Fruit fly (Drosophila melanogaster) whole organism, prepupa: Measurements from ENCODE around the gene CG14174.
A peak's percentile ranks its signal among the peaks of the same experiment; 100 is the strongest.

ENCODE experiments used
- CG11294 ChIP-seq: fragments of 200-800 bp; sonication (Bioruptor generic); IDR thresholded peaks from 2 replicates; pipeline ENCODE4 v1.3.6; 2022; ENCODE audit warnings: missing biosample characterization, missing genetic modification characterization
- CG11902 ChIP-seq: fragments of 200-800 bp; sonication (Bioruptor generic); optimal IDR thresholded peaks from 3 replicates; lab custom pipeline; 2016; ENCODE audit warnings: missing biosample characterization, missing genetic modification characterization
- CG16779 ChIP-seq: fragments of 200-800 bp; sonication (Bioruptor generic); optimal IDR thresholded peaks from 3 replicates; lab custom pipeline; 2017; ENCODE audit warnings: missing biosample characterization, mild to moderate bottlenecking, missing genetic modification characterization
- CG31627 ChIP-seq: fragments of 200-800 bp; sonication (Bioruptor generic); optimal IDR thresholded peaks from 3 replicates; lab custom pipeline; 2016; ENCODE audit warnings: missing biosample characterization, missing genetic modification characterization
- CG32006 ChIP-seq: fragments of 200-800 bp; sonication (Bioruptor generic); optimal IDR thresholded peaks from 3 replicates; lab custom pipeline; 2017; ENCODE audit warnings: missing biosample characterization, mild to moderate bottlenecking, missing genetic modification characterization
- CG34406 ChIP-seq: fragments of 200-800 bp; sonication (Bioruptor generic); optimal IDR thresholded peaks from 3 replicates; lab custom pipeline; 2016; ENCODE audit warnings: missing biosample characterization, missing genetic modification characterization
- CG3919 ChIP-seq: fragments of 200-800 bp; sonication (Bioruptor generic); optimal IDR thresholded peaks from 3 replicates; lab custom pipeline; 2016; ENCODE audit warnings: missing biosample characterization, missing genetic modification characterization
- CG6163 ChIP-seq: fragments of 200-800 bp; sonication (Bioruptor generic); IDR thresholded peaks from 3 replicates; pipeline ENCODE4 v1.3.6; 2022; ENCODE audit warnings: missing biosample characterization, missing genetic modification characterization
- CG6276 ChIP-seq: fragments of 200-800 bp; sonication (Bioruptor generic); optimal IDR thresholded peaks from 2 replicates; lab custom pipeline; 2017; ENCODE audit warnings: missing biosample characterization, mild to moderate bottlenecking, missing genetic modification characterization
- CG6808 ChIP-seq: fragments of 200-800 bp; sonication (Bioruptor generic); optimal IDR thresholded peaks from 3 replicates; lab custom pipeline; 2017; ENCODE audit warnings: missing biosample characterization, missing genetic modification characterization, mild to moderate bottlenecking, moderate library complexity, missing genetic modification reagents
- CG6854 ChIP-seq: fragments of 200-800 bp; sonication (Bioruptor generic); optimal IDR thresholded peaks from 2 replicates; lab custom pipeline; 2017; ENCODE audit warnings: missing biosample characterization, mild to moderate bottlenecking, missing genetic modification characterization
- CG7368 ChIP-seq: fragments of 200-800 bp; sonication (Bioruptor generic); optimal IDR thresholded peaks from 3 replicates; lab custom pipeline; 2016; ENCODE audit warnings: missing biosample characterization, missing genetic modification characterization
- CG8632 ChIP-seq: fragments of 200-800 bp; sonication (Bioruptor generic); optimal IDR thresholded peaks from 3 replicates; lab custom pipeline; 2016; ENCODE audit warnings: missing biosample characterization, missing genetic modification characterization
- Eip78C ChIP-seq: fragments of 200-800 bp; sonication (Bioruptor generic); peaks from one replicate; lab custom pipeline; 2016; ENCODE audit warnings: missing biosample characterization, missing genetic modification characterization
- Hr4 ChIP-seq: fragments of 200-800 bp; sonication (Bioruptor generic); optimal IDR thresholded peaks from 3 replicates; lab custom pipeline; 2016; ENCODE audit warnings: missing biosample characterization, missing genetic modification characterization
- Lpt ChIP-seq: fragments of 200-800 bp; sonication (Bioruptor generic); optimal IDR thresholded peaks from 3 replicates; lab custom pipeline; 2016; ENCODE audit warnings: missing biosample characterization, missing genetic modification characterization
- Met ChIP-seq: fragments of 200-800 bp; sonication (Bioruptor generic); optimal IDR thresholded peaks from 3 replicates; lab custom pipeline; 2016; ENCODE audit warnings: missing biosample characterization, missing genetic modification characterization
- OdsH ChIP-seq: fragments of 200-800 bp; sonication (Bioruptor generic); optimal IDR thresholded peaks from 3 replicates; lab custom pipeline; 2016; ENCODE audit warnings: missing biosample characterization, missing genetic modification characterization
- Sox102F ChIP-seq: fragments of 200-800 bp; sonication (Bioruptor generic); optimal IDR thresholded peaks from 2 replicates; lab custom pipeline; 2016; ENCODE audit warnings: missing biosample characterization, mild to moderate bottlenecking, missing genetic modification characterization
- Sox15 ChIP-seq: fragments of 200-800 bp; sonication (Bioruptor generic); optimal IDR thresholded peaks from 3 replicates; lab custom pipeline; 2016; ENCODE audit warnings: missing biosample characterization, missing genetic modification characterization
- achi ChIP-seq: fragments of 200-800 bp; sonication (Bioruptor generic); optimal IDR thresholded peaks from 3 replicates; lab custom pipeline; 2016; ENCODE audit warnings: missing biosample characterization, missing genetic modification characterization
- dsx ChIP-seq: fragments of 200-800 bp; optimal IDR thresholded peaks from 3 replicates; lab custom pipeline; 2019; ENCODE audit warnings: missing biosample characterization, mild to moderate bottlenecking, missing genetic modification characterization, moderate library complexity; ENCODE audit not compliant: poor library complexity, severe bottlenecking
- eg ChIP-seq: fragments of 200-800 bp; sonication (Bioruptor generic); IDR thresholded peaks from 3 replicates; pipeline ENCODE4 v1.3.6; 2022; ENCODE audit warnings: missing biosample characterization, missing genetic modification characterization
- esn ChIP-seq: fragments of 200-800 bp; sonication (Bioruptor generic); optimal IDR thresholded peaks from 2 replicates; lab custom pipeline; 2016; ENCODE audit warnings: missing biosample characterization, mild to moderate bottlenecking, missing genetic modification characterization, moderate library complexity
- fd59A ChIP-seq: fragments of 200-800 bp; sonication (Bioruptor generic); optimal IDR thresholded peaks from 2 replicates; lab custom pipeline; 2017; ENCODE audit warnings: missing biosample characterization, mild to moderate bottlenecking, missing genetic modification characterization, missing genetic modification reagents
- fkh ChIP-seq: fragments of 200-800 bp; sonication (Bioruptor generic); optimal IDR thresholded peaks from 3 replicates; lab custom pipeline; 2017; ENCODE audit warnings: missing biosample characterization, mild to moderate bottlenecking, missing genetic modification characterization, moderate library complexity
- net ChIP-seq: fragments of 200-800 bp; sonication (Bioruptor generic); optimal IDR thresholded peaks from 3 replicates; lab custom pipeline; 2016; ENCODE audit warnings: missing biosample characterization, missing genetic modification characterization
- pdm3 ChIP-seq: fragments of 200-800 bp; sonication (Bioruptor generic); optimal IDR thresholded peaks from 3 replicates; lab custom pipeline; 2016; ENCODE audit warnings: missing biosample characterization, missing genetic modification characterization
- salr ChIP-seq, 2 experiments: fragments of 200-800 bp; sonication (Bioruptor generic); optimal IDR thresholded peaks; 3 replicates each; lab custom pipeline; 2016 to 2018; ENCODE audit warnings: missing biosample characterization in 2 of 2, missing genetic modification characterization in 2 of 2, mild to moderate bottlenecking in 1 of 2
- ss ChIP-seq, 2 experiments: fragments of 200-800 bp; sonication (Bioruptor generic); optimal IDR thresholded peaks; 2 replicates in 1 of 2; 3 replicates in 1 of 2; lab custom pipeline; 2017 to 2018; ENCODE audit warnings: mild to moderate bottlenecking in 2 of 2, missing biosample characterization in 2 of 2, missing genetic modification characterization in 2 of 2, moderate library complexity in 1 of 2
- svp ChIP-seq: fragments of 200-800 bp; sonication (Bioruptor generic); peaks from one replicate; lab custom pipeline; 2016; ENCODE audit warnings: missing biosample characterization, missing genetic modification characterization
- vri ChIP-seq: fragments of 200-800 bp; sonication (Bioruptor generic); optimal IDR thresholded peaks from 3 replicates; lab custom pipeline; 2016; ENCODE audit warnings: missing biosample characterization, mild to moderate bottlenecking, missing genetic modification characterization

The CG14174 gene

dm6 chr3L:9764915-9765709, 46.0 kb downstream of the CG14174 start (continued):
- TF ChIP-seq CG6276 (peak; percentile 56), esn (peak; percentile 30), salr (GFP tag; optimal IDR thresholded peaks at IDR 0.05; lab: Kevin White, UChicago) (peak in 1 of 2 experiments; percentile 28), vri (GFP tag; lab: Kevin White, UChicago) (no peak), Hr4 (GFP tag; lab: Kevin White, UChicago) (peak; percentile 34), dsx (GFP tag; lab: Kevin White, UChicago) (no peak), fkh (no peak), CG31627 (GFP tag; lab: Kevin White, UChicago) (peak; percentile 24), CG32006 (peak; percentile 78), OdsH (peak; percentile 29)

dm6 chr3L:9765710-9766005, 46.5 kb downstream of the CG14174 start:
- TF ChIP-seq Sox102F (GFP tag; lab: Kevin White, UChicago): no peak
- TF ChIP-seq fd59A: no peak
- TF ChIP-seq Met: no peak
- no peak for TF ChIP-seq CG8632
- no peak for TF ChIP-seq dsx (GFP tag; lab: Kevin White, UChicago)
- no peak for TF ChIP-seq achi
- no peak for TF ChIP-seq pdm3 (GFP tag; lab: Kevin White, UChicago)
- TF ChIP-seq Lpt: no peak
- TF ChIP-seq OdsH: no peak
- TF ChIP-seq CG34406: no peak
- no peak for TF ChIP-seq net (GFP tag; lab: Kevin White, UChicago)
- no peak for TF ChIP-seq CG6163 (GFP tag; lab: Robert Waterston, UW)
- TF ChIP-seq CG3919: no peak
- TF ChIP-seq, all 60 proteins: peak for 0

DNA sequence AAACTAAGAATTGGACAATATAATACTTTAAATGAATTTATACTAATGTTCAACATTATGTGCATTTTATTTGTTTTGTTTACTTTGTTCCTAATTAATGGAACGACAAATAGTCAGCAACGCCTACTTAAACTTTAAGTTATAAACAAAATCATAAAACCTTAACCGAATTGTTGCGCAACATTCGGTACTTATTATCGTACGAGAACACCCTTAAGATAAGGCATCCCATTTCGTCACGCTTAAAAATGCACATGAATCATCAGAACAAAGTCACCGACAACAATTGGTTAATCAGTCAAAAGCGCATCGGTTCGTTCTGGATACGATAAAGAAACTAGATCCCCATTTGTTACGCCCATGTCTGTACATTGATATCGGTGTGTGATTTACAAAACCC, 47.2 kb downstream of the CG14174 start:
- peak; percentile 32 for TF ChIP-seq Eip78C (GFP tag; lab: Kevin White, UChicago)
- TF ChIP-seq CG11902 (GFP tag; lab: Kevin White, UChicago): no peak
- TF ChIP-seq vri (GFP tag; lab: Kevin White, UChicago): peak; percentile 72
- TF ChIP-seq CG7368 (GFP tag; lab: Kevin White, UChicago): no peak

DNA sequence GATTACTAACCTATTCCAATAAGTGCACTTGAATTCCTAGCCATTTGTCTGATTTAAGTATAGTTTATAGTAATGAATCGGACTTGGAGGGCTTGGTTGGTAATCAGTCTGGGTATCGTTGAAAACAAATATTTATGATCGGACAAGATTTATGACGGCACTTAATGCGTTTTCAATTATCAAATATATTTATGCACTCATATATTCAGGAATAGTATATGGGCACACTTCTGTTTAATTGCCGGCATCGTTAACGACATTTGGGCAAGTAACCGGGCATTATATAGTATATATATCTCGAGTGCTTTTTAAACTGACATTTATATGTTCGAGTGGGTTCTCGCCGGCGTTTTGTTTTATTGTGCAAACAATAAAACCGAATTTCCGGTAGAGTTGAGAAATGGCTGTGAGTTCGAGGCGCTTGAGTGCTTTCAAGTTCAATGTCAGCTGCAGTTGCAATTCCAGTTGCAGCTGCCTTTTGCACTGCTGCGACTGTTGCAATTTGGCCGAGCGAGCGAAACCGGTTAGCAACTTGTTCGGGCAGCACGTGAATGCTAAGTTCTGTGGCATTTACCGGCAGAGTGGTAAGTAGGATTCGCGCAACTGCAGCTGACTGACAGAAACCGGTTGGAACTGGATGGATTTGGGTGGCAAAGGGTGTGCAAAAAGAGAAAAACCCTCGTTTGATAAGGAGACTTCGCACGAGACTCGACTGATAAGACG, 48.7 kb downstream of the CG14174 start:
- peak; percentile 72 for TF ChIP-seq dsx (GFP tag; lab: Kevin White, UChicago)
- peak; percentile 71 for TF ChIP-seq CG6854
- peak; percentile 21 for TF ChIP-seq Eip78C (GFP tag; lab: Kevin White, UChicago)
- TF ChIP-seq Sox15 (GFP tag; lab: Kevin White, UChicago): no peak
- no peak for TF ChIP-seq CG34406
- TF ChIP-seq ss (GFP tag; optimal IDR thresholded peaks at IDR 0.05; lab: Kevin White, UChicago): peak in 1 of 2 experiments; percentile 43
- peak; percentile 16; the same call in 1 of the 3 replicates for TF ChIP-seq eg (GFP tag; lab: Robert Waterston, UW)
- TF ChIP-seq Lpt: peak; percentile 12
- TF ChIP-seq CG6276: peak; percentile 17

- peak; percentile 38 for TF ChIP-seq vri (GFP tag; lab: Kevin White, UChicago)
- no peak for TF ChIP-seq Met
- TF ChIP-seq fkh: peak; percentile 6
- no peak for TF ChIP-seq CG11294 (GFP tag; lab: Robert Waterston, UW)
- no peak for TF ChIP-seq CG6808
- TF ChIP-seq svp (GFP tag; lab: Kevin White, UChicago): peak; percentile 39
- TF ChIP-seq CG16779 (tag; lab: Kevin White, UChicago): no peak
- no peak for TF ChIP-seq dsx (GFP tag; lab: Kevin White, UChicago)
- no peak for TF ChIP-seq Sox102F (GFP tag; lab: Kevin White, UChicago)
- TF ChIP-seq, all 60 proteins: peak for 3
Observed at dm6 chr3L:9768385-9768784, 49.3 kb downstream of the CG14174 start.
